Fruit fly (Drosophila melanogaster) whole organism, embryonic: ENCODE measurements around the gene Prx2.

Experiments used
- Abd-B ChIP-seq: fragments of 200-800 bp; sonication (Bioruptor generic); optimal IDR thresholded peaks from 2 replicates; lab custom pipeline; 2018; ENCODE audit warnings: missing biosample characterization, mild to moderate bottlenecking, missing genetic modification characterization, moderate library complexity
- Bdp1 ChIP-seq: fragments of 200-800 bp; sonication (Bioruptor generic); optimal IDR thresholded peaks from 3 replicates; lab custom pipeline; 2016; ENCODE audit warnings: missing biosample characterization, missing genetic modification characterization
- Bgb ChIP-seq: fragments of 200-800 bp; sonication (Bioruptor generic); IDR thresholded peaks from 2 replicates; pipeline ENCODE4 v1.3.6; 2022; ENCODE audit warnings: missing biosample characterization, missing genetic modification characterization; ENCODE audit not compliant: partially characterized antibody
- CG11695 ChIP-seq: fragments of 200-800 bp; sonication (Bioruptor generic); IDR thresholded peaks from 3 replicates; pipeline ENCODE4 v1.3.6; 2022; ENCODE audit warnings: missing biosample characterization, missing genetic modification characterization
- CG12942 ChIP-seq: fragments of 200-800 bp; sonication (Bioruptor generic); optimal IDR thresholded peaks from 3 replicates; lab custom pipeline; 2016; ENCODE audit warnings: missing biosample characterization, missing genetic modification characterization
- CG13296 ChIP-seq: fragments of 200-800 bp; sonication (Bioruptor generic); optimal IDR thresholded peaks from 3 replicates; lab custom pipeline; 2018; ENCODE audit warnings: missing biosample characterization, mild to moderate bottlenecking, missing genetic modification characterization
- CG14050 ChIP-seq: fragments of 200-800 bp; sonication (Bioruptor generic); IDR thresholded peaks from 3 replicates; pipeline ENCODE4 v1.3.6; 2022; ENCODE audit warnings: missing biosample characterization, missing genetic modification characterization
- CG18476 ChIP-seq: fragments of 200-800 bp; sonication (Bioruptor generic); optimal IDR thresholded peaks from 2 replicates; lab custom pipeline; 2016; ENCODE audit warnings: missing biosample characterization, mild to moderate bottlenecking, missing genetic modification characterization
- CG3163 ChIP-seq: fragments of 200-800 bp; sonication (Bioruptor generic); optimal IDR thresholded peaks from 3 replicates; lab custom pipeline; 2016; ENCODE audit warnings: missing biosample characterization, missing genetic modification characterization
- CG32532 ChIP-seq: fragments of 200-800 bp; sonication (Bioruptor generic); IDR thresholded peaks from 2 replicates; pipeline ENCODE4 v1.3.6; 2022; ENCODE audit warnings: missing biosample characterization, missing genetic modification characterization
- CG3281 ChIP-seq: fragments of 200-800 bp; sonication (Bioruptor generic); optimal IDR thresholded peaks from 3 replicates; lab custom pipeline; 2017; ENCODE audit warnings: missing biosample characterization, mild to moderate bottlenecking, missing genetic modification characterization
- CG42726 ChIP-seq: fragments of 200-800 bp; sonication (Bioruptor generic); IDR thresholded peaks from 2 replicates; pipeline ENCODE4 v1.3.6; 2022; ENCODE audit warnings: missing biosample characterization, missing genetic modification characterization; ENCODE audit not compliant: partially characterized antibody
- CG5245 ChIP-seq: fragments of 200-800 bp; sonication (Bioruptor generic); optimal IDR thresholded peaks from 3 replicates; lab custom pipeline; 2016; ENCODE audit warnings: missing biosample characterization, missing genetic modification characterization
- CG6813 ChIP-seq: fragments of 200-800 bp; sonication (Bioruptor generic); optimal IDR thresholded peaks from 2 replicates; lab custom pipeline; 2017; ENCODE audit warnings: missing biosample characterization, missing genetic modification characterization, mild to moderate bottlenecking, moderate library complexity, missing genetic modification reagents
- CG7357 ChIP-seq: fragments of 200-800 bp; sonication (Bioruptor generic); IDR thresholded peaks from 3 replicates; pipeline ENCODE4 v1.3.6; 2022; ENCODE audit warnings: missing biosample characterization, missing genetic modification characterization
- CG7963 ChIP-seq: fragments of 200-800 bp; sonication (Bioruptor generic); IDR thresholded peaks from 3 replicates; pipeline ENCODE4 v1.3.6; 2022; ENCODE audit warnings: missing biosample characterization, missing genetic modification characterization; ENCODE audit not compliant: partially characterized antibody
- D ChIP-seq, 2 experiments: fragments of 200-800 bp in 1 of 2; fragments of >200 bp in 1 of 2; sonication (Bioruptor generic) in 1 of 2; optimal IDR thresholded peaks; 2 replicates in 1 of 2; 3 replicates in 1 of 2; lab custom pipeline; 2017; ENCODE audit warnings: mild to moderate bottlenecking in 1 of 2, missing biosample characterization in 1 of 2, missing genetic modification characterization in 1 of 2, missing genetic modification reagents in 1 of 2
- ERR ChIP-seq: fragments of 200-800 bp; sonication (Bioruptor generic); optimal IDR thresholded peaks from 2 replicates; lab custom pipeline; 2016; ENCODE audit warnings: missing biosample characterization, missing genetic modification characterization
- HLHmδ ChIP-seq: fragments of 200-800 bp; sonication (Bioruptor generic); optimal IDR thresholded peaks from 2 replicates; lab custom pipeline; 2018; ENCODE audit warnings: missing biosample characterization, mild to moderate bottlenecking, missing genetic modification characterization, moderate library complexity
- Hey ChIP-seq: fragments of 200-800 bp; sonication (Bioruptor generic); optimal IDR thresholded peaks from 3 replicates; lab custom pipeline; 2018; ENCODE audit warnings: missing biosample characterization, mild to moderate bottlenecking, missing genetic modification characterization
- NFAT ChIP-seq: fragments of 200-800 bp; sonication (Bioruptor generic); IDR thresholded peaks from 2 replicates; pipeline ENCODE4 v1.3.6; 2022; ENCODE audit warnings: missing biosample characterization, missing genetic modification characterization
- PHDP ChIP-seq: fragments of 200-800 bp; sonication (Bioruptor generic); optimal IDR thresholded peaks from 3 replicates; lab custom pipeline; 2018; ENCODE audit warnings: missing biosample characterization, mild to moderate bottlenecking, missing genetic modification characterization, moderate library complexity
- Pdp1 ChIP-seq, 2 experiments: fragments of 200-800 bp; sonication (Bioruptor generic); optimal IDR thresholded peaks; 3 replicates each; lab custom pipeline; 2016; ENCODE audit warnings: missing biosample characterization in 2 of 2, missing genetic modification characterization in 2 of 2, mild to moderate bottlenecking in 1 of 2, moderate library complexity in 1 of 2
- Ravus ChIP-seq: fragments of 200-800 bp; sonication (Bioruptor generic); IDR thresholded peaks from 2 replicates; pipeline ENCODE4 v1.3.6; 2022; ENCODE audit warnings: missing biosample characterization, missing genetic modification characterization
- Sry-β ChIP-seq: fragments of 200-800 bp; sonication (Bioruptor generic); optimal IDR thresholded peaks from 2 replicates; lab custom pipeline; 2018; ENCODE audit warnings: missing biosample characterization, mild to moderate bottlenecking, missing genetic modification characterization, moderate library complexity
- aop ChIP-seq: fragments of 200-800 bp; sonication (Bioruptor generic); IDR thresholded peaks from 2 replicates; pipeline ENCODE4 v1.3.6; 2022; ENCODE audit warnings: missing biosample characterization, missing genetic modification characterization
- bab2 ChIP-seq: fragments of 200-800 bp; sonication (Bioruptor generic); optimal IDR thresholded peaks from 2 replicates; lab custom pipeline; 2016; ENCODE audit warnings: missing biosample characterization, missing genetic modification characterization
- bbx ChIP-seq: fragments of 200-800 bp; sonication (Bioruptor generic); IDR thresholded peaks from 2 replicates; pipeline ENCODE4 v1.3.6; 2022; ENCODE audit warnings: missing biosample characterization, missing genetic modification characterization; ENCODE audit not compliant: partially characterized antibody
- bsh ChIP-seq, 2 experiments: fragments of 200-800 bp; sonication (Bioruptor generic); optimal IDR thresholded peaks; 2 replicates each; lab custom pipeline; 2017 to 2018; ENCODE audit warnings: mild to moderate bottlenecking in 2 of 2, missing biosample characterization in 2 of 2, missing genetic modification characterization in 2 of 2, moderate library complexity in 1 of 2
- cad ChIP-seq: fragments of >200 bp; optimal IDR thresholded peaks from 2 replicates; lab custom pipeline; 2017; ENCODE audit warnings: missing biosample characterization, missing genetic modification characterization
- caup ChIP-seq: fragments of 200-800 bp; sonication (Bioruptor generic); optimal IDR thresholded peaks from 3 replicates; lab custom pipeline; 2017; ENCODE audit warnings: missing biosample characterization, mild to moderate bottlenecking, missing genetic modification characterization, moderate library complexity; ENCODE audit not compliant: severe bottlenecking
- chif ChIP-seq, 2 experiments: fragments of 200-800 bp; sonication (Bioruptor generic); optimal IDR thresholded peaks; 3 replicates each; lab custom pipeline; 2016; ENCODE audit warnings: missing biosample characterization in 2 of 2, missing genetic modification characterization in 2 of 2
- chm ChIP-seq: fragments of 200-800 bp; sonication (Bioruptor generic); IDR thresholded peaks from 2 replicates; pipeline ENCODE4 v1.3.6; 2022; ENCODE audit warnings: missing biosample characterization, missing genetic modification characterization
- dan ChIP-seq: fragments of 200-800 bp; sonication (Bioruptor generic); IDR thresholded peaks from 2 replicates; pipeline ENCODE4 v1.3.6; 2022; ENCODE audit warnings: missing biosample characterization, missing genetic modification characterization
- eyg ChIP-seq: fragments of 200-800 bp; sonication (Bioruptor generic); optimal IDR thresholded peaks from 3 replicates; lab custom pipeline; 2016; ENCODE audit warnings: missing biosample characterization, missing genetic modification characterization
- fd3F ChIP-seq: fragments of 200-800 bp; sonication (Bioruptor generic); optimal IDR thresholded peaks from 2 replicates; lab custom pipeline; 2018; ENCODE audit warnings: missing biosample characterization, mild to moderate bottlenecking, missing genetic modification characterization, moderate library complexity
- fru ChIP-seq: fragments of >200 bp; optimal IDR thresholded peaks from 2 replicates; lab custom pipeline; 2017
- gcm2 ChIP-seq: fragments of 200-800 bp; sonication (Bioruptor generic); optimal IDR thresholded peaks from 2 replicates; lab custom pipeline; 2016; ENCODE audit warnings: missing biosample characterization, missing genetic modification characterization
- gt ChIP-seq: fragments of 200-800 bp; sonication (Bioruptor generic); IDR thresholded peaks from 2 replicates; pipeline ENCODE4 v1.3.6; 2022; ENCODE audit warnings: missing biosample characterization, missing genetic modification characterization
- kni ChIP-seq: fragments of 200-800 bp; sonication (Bioruptor generic); optimal IDR thresholded peaks from 3 replicates; lab custom pipeline; 2017; ENCODE audit warnings: mild to moderate bottlenecking, missing biosample characterization, missing genetic modification reagents, missing genetic modification characterization
- oc ChIP-seq: fragments of 200-800 bp; sonication (Bioruptor generic); optimal IDR thresholded peaks from 2 replicates; lab custom pipeline; 2018; ENCODE audit warnings: missing biosample characterization, mild to moderate bottlenecking, missing genetic modification characterization, moderate library complexity
- pita ChIP-seq: fragments of 200-800 bp; sonication (Bioruptor generic); optimal IDR thresholded peaks from 2 replicates; lab custom pipeline; 2017; ENCODE audit warnings: missing biosample characterization, mild to moderate bottlenecking, missing genetic modification characterization
- psq ChIP-seq: fragments of 200-800 bp; sonication (Bioruptor generic); optimal IDR thresholded peaks from 2 replicates; lab custom pipeline; 2017; ENCODE audit warnings: missing biosample characterization, missing genetic modification characterization
- ranshi ChIP-seq: fragments of 200-800 bp; sonication (Bioruptor generic); IDR thresholded peaks from 2 replicates; pipeline ENCODE4 v1.3.6; 2022; ENCODE audit warnings: missing biosample characterization, missing genetic modification characterization
- row ChIP-seq: fragments of 200-800 bp; sonication (Bioruptor generic); IDR thresholded peaks from 3 replicates; pipeline ENCODE4 v1.3.6; 2022; ENCODE audit warnings: missing biosample characterization, missing genetic modification characterization
- scrt ChIP-seq: fragments of 200-800 bp; sonication (Bioruptor generic); optimal IDR thresholded peaks from 2 replicates; lab custom pipeline; 2018; ENCODE audit warnings: missing biosample characterization, mild to moderate bottlenecking, missing genetic modification characterization, moderate library complexity
- shn ChIP-seq: fragments of 200-800 bp; sonication (Bioruptor generic); optimal IDR thresholded peaks from 3 replicates; lab custom pipeline; 2016; ENCODE audit warnings: missing biosample characterization, missing genetic modification characterization
- sna ChIP-seq: fragments of 200-800 bp; sonication (Bioruptor generic); IDR thresholded peaks from 2 replicates; pipeline ENCODE4 v1.3.6; 2022; ENCODE audit warnings: missing biosample characterization, missing genetic modification characterization; ENCODE audit not compliant: partially characterized antibody
- vnd ChIP-seq: fragments of 200-800 bp; sonication (Bioruptor generic); IDR thresholded peaks from 3 replicates; pipeline ENCODE4 v1.3.6; 2022; ENCODE audit warnings: missing biosample characterization, missing genetic modification characterization; ENCODE audit not compliant: partially characterized antibody
- wek ChIP-seq: fragments of 200-800 bp; sonication (Bioruptor generic); optimal IDR thresholded peaks from 3 replicates; lab custom pipeline; 2018; ENCODE audit warnings: missing biosample characterization, mild to moderate bottlenecking, missing genetic modification characterization, moderate library complexity

Gene Prx2

dm6 chrX:13323114-13323513 is 6.5 kb upstream of the Prx2 start (continued):
- TF ChIP-seq chm (GFP tag; lab: Robert Waterston, UW) = peak; percentile 47; the same call in 1 of the 2 replicates
- TF ChIP-seq cad = no peak
- no peak for TF ChIP-seq HLHmδ (GFP tag; lab: Kevin White, UChicago)
- peak; percentile 43 for TF ChIP-seq CG3163 (GFP tag; lab: Kevin White, UChicago)
- TF ChIP-seq CG5245 (GFP tag; lab: Kevin White, UChicago) = peak; percentile 35
- TF ChIP-seq CG11695 (GFP tag; lab: Robert Waterston, UW) = peak; percentile 61
- no peak for TF ChIP-seq Sry-β (GFP tag; lab: Kevin White, UChicago)
- peak; percentile 46 for TF ChIP-seq bab2
- peak in 1 of 2 experiments; percentile 52 for TF ChIP-seq bsh (GFP tag; optimal IDR thresholded peaks at IDR 0.05; lab: Kevin White, UChicago)
- no peak for TF ChIP-seq dan (GFP tag; lab: Robert Waterston, UW)
- no peak for TF ChIP-seq wek (GFP tag; lab: Kevin White, UChicago)
- peak; percentile 57 for TF ChIP-seq CG13296 (GFP tag; lab: Kevin White, UChicago)
- no peak for TF ChIP-seq pita (GFP tag; lab: Kevin White, UChicago)
- TF ChIP-seq Ravus (GFP tag; lab: Robert Waterston, UW) = no peak
- TF ChIP-seq CG12942 = peak; percentile 44
- peak; percentile 39 for TF ChIP-seq fd3F (GFP tag; lab: Kevin White, UChicago)
- no peak for TF ChIP-seq aop (GFP tag; lab: Robert Waterston, UW)
- no peak for TF ChIP-seq gt
- 0 out of 2 replicates have a peak, but pooled peaks have one; percentile 7 for TF ChIP-seq NFAT
- peak; percentile 44; the same call in 1 of the 2 replicates for TF ChIP-seq ranshi (GFP tag; lab: Robert Waterston, UW)
- TF ChIP-seq fru (lab: Kevin White, UChicago) = no peak
- no peak for TF ChIP-seq Hey (tag; lab: Kevin White, UChicago)
- TF ChIP-seq kni (GFP tag; lab: Kevin White, UChicago) = no peak
- peak; percentile 26 for TF ChIP-seq eyg
- TF ChIP-seq CG14050 (GFP tag; lab: Robert Waterston, UW) = peak; percentile 48; the same call in 2 of the 3 replicates
- peak; percentile 7 for TF ChIP-seq ERR (GFP tag; lab: Kevin White, UChicago)
- TF ChIP-seq Bdp1 (GFP tag; lab: Kevin White, UChicago) = peak; percentile 11
- no peak for TF ChIP-seq gcm2 (GFP tag; lab: Kevin White, UChicago)
- peak; percentile 56 for TF ChIP-seq CG3281 (GFP tag; lab: Kevin White, UChicago)
- TF ChIP-seq Abd-B = peak; percentile 55
- peak; percentile 69 for TF ChIP-seq row (GFP tag; lab: Robert Waterston, UW)
- TF ChIP-seq D (optimal IDR thresholded peaks at IDR 0.05; lab: Kevin White, UChicago) = no peak
- TF ChIP-seq D (GFP tag; optimal IDR thresholded peaks at IDR 0.05; lab: Kevin White, UChicago) = peak; percentile 18
- no peak for TF ChIP-seq CG7963 (GFP tag; lab: Robert Waterston, UW)
- TF ChIP-seq CG42726 (GFP tag; lab: Robert Waterston, UW) = no peak
- TF ChIP-seq Pdp1 (GFP tag; optimal IDR thresholded peaks at IDR 0.05; lab: Kevin White, UChicago) = peak; percentile 37 to 50
- peak; percentile 71 for TF ChIP-seq CG32532 (GFP tag; lab: Robert Waterston, UW)
- no peak for TF ChIP-seq bbx (GFP tag; lab: Robert Waterston, UW)
- no peak for TF ChIP-seq CG6813 (GFP tag; lab: Kevin White, UChicago)
- no peak for TF ChIP-seq psq
- TF ChIP-seq CG18476 (GFP tag; lab: Kevin White, UChicago) = peak; percentile 50
- TF ChIP-seq vnd = no peak
- peak; percentile 72 for TF ChIP-seq PHDP (tag; lab: Kevin White, UChicago)
- TF ChIP-seq caup (GFP tag; lab: Kevin White, UChicago) = peak; percentile 48
- TF ChIP-seq oc (tag; lab: Kevin White, UChicago) = peak; percentile 47
- no peak for TF ChIP-seq CG7357 (GFP tag; lab: Robert Waterston, UW)
- peak; percentile 53 for TF ChIP-seq scrt (GFP tag; lab: Kevin White, UChicago)
- no peak for TF ChIP-seq sna (GFP tag; lab: Robert Waterston, UW)
- TF ChIP-seq Bgb (GFP tag; lab: Robert Waterston, UW) = no peak
- peak; percentile 60 for TF ChIP-seq shn (GFP tag; lab: Kevin White, UChicago)
- TF ChIP-seq chif (GFP tag; optimal IDR thresholded peaks at IDR 0.05; lab: Kevin White, UChicago) = peak; percentile 59 to 66
